Worm (Caenorhabditis elegans) whole organism, midembryonic: ENCODE results near the gene F26A1.1.

Experiments used
- T22C8.4 ChIP-seq: fragments of 200-800 bp; sonication (Bioruptor generic); IDR thresholded peaks from 2 replicates; pipeline ENCODE4 v1.3.6; 2022; ENCODE audit warnings: missing genetic modification characterization, missing compliant biosample characterization
- cog-1 ChIP-seq: sonication (generic microtip); optimal IDR thresholded peaks from 2 replicates; lab custom pipeline; 2016; ENCODE audit warnings: missing genetic modification characterization, missing compliant biosample characterization
- flt-1 ChIP-seq: fragments of 200-800 bp; sonication (Bioruptor generic); IDR thresholded peaks from 2 replicates; pipeline ENCODE4 v1.3.6; 2022; ENCODE audit warnings: missing genetic modification characterization, missing compliant biosample characterization
- klf-2 ChIP-seq: fragments of 200-800 bp; sonication (Bioruptor generic); conservative IDR thresholded peaks from 2 replicates; pipeline ENCODE4 v1.3.6; 2022; ENCODE audit warnings: missing genetic modification reagents, missing genetic modification characterization, missing compliant biosample characterization
- med-1 ChIP-seq: sonication (generic microtip); optimal IDR thresholded peaks from 2 replicates; lab custom pipeline; 2017; ENCODE audit warnings: missing genetic modification characterization, mild to moderate bottlenecking, missing compliant biosample characterization, antibody characterized with exemption, missing genetic modification reagents; ENCODE audit not compliant: insufficient read depth
- ref-1 ChIP-seq: fragments of 200-800 bp; sonication (Bioruptor generic); conservative IDR thresholded peaks from 2 replicates; pipeline ENCODE4 v1.3.6; 2022; ENCODE audit warnings: missing genetic modification reagents, missing genetic modification characterization, missing compliant biosample characterization
- tab-1 ChIP-seq: fragments of 200-800 bp; sonication (Bioruptor generic); IDR thresholded peaks from 2 replicates; pipeline ENCODE4 v1.3.6; 2022; ENCODE audit warnings: missing genetic modification characterization, missing compliant biosample characterization
- ztf-23 ChIP-seq: fragments of 200-800 bp; sonication (Bioruptor generic); IDR thresholded peaks from 2 replicates; pipeline ENCODE4 v1.3.6; 2022; ENCODE audit warnings: missing genetic modification reagents, missing genetic modification characterization, missing compliant biosample characterization
- ztf-29 ChIP-seq: fragments of 200-800 bp; sonication (Bioruptor generic); IDR thresholded peaks from 2 replicates; pipeline ENCODE4 v1.3.6; 2022; ENCODE audit warnings: missing genetic modification reagents, missing genetic modification characterization, missing compliant biosample characterization

Gene F26A1.1

ce11 chrIII:4874671-4875070 is 24.4 kb downstream of the F26A1.1 start, which contains the start of gene C35D10.12:
C35D10.12 (minus strand) TSS chrIII:4874771.
- TF ChIP-seq tab-1 (GFP tag; lab: Robert Waterston, UW) (no peak), klf-2 (no peak), T22C8.4 (GFP tag; lab: Robert Waterston, UW) (no peak), flt-1 (GFP tag; lab: Robert Waterston, UW) (no peak), ref-1 (GFP tag; lab: Robert Waterston, UW) (no peak), cog-1 (no peak)

DNA sequence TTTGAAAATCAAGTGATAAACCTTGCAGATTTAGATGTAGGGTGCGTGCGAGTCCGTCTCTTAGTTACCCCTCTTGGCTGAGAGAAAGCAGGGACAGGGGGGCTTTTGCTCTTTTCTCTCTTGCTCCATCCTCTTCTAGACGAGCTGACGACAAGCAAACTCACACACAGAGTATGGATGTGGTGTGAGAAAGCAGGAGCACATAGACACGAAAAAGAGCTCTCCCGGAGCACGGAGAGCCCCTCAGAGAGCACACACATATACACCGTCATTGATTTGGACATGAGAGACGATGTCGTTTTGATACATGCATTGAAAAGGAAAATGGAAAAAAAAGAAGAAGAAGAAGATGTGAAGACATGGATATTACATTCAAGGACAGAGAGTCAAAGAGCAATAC is 25.4 kb downstream of the F26A1.1 start:
- TF ChIP-seq med-1 = no peak

- TF ChIP-seq flt-1 (GFP tag; lab: Robert Waterston, UW) (no peak), T22C8.4 (GFP tag; lab: Robert Waterston, UW) (0 out of 2 replicates have a peak, but pooled peaks have one; percentile 5), ztf-23 (GFP tag; lab: Robert Waterston, UW) (no peak)
These were observed 28.0 kb downstream of the F26A1.1 start, which contains the start of the genes tost-1 and arx-6 for ce11 chrIII:4878281-4878680. tost-1 (minus strand) TSS chrIII:4878311. arx-6 (plus strand) TSS chrIII:4878658.

ce11 chrIII:4879445-4879844 is 29.1 kb downstream of the F26A1.1 start, which contains the start of gene C35D10.1:
C35D10.1 (plus strand) TSS chrIII:4879745.
- TF ChIP-seq ztf-23 (GFP tag; lab: Robert Waterston, UW) = no peak
- TF ChIP-seq cog-1 = no peak
- TF ChIP-seq ztf-29 = no peak
- no peak for TF ChIP-seq tab-1 (GFP tag; lab: Robert Waterston, UW)
- no peak for TF ChIP-seq flt-1 (GFP tag; lab: Robert Waterston, UW)
- no peak for TF ChIP-seq T22C8.4 (GFP tag; lab: Robert Waterston, UW)
- TF ChIP-seq ref-1 (GFP tag; lab: Robert Waterston, UW) = no peak
- no peak for TF ChIP-seq klf-2
- TF ChIP-seq med-1 = no peak

DNA sequence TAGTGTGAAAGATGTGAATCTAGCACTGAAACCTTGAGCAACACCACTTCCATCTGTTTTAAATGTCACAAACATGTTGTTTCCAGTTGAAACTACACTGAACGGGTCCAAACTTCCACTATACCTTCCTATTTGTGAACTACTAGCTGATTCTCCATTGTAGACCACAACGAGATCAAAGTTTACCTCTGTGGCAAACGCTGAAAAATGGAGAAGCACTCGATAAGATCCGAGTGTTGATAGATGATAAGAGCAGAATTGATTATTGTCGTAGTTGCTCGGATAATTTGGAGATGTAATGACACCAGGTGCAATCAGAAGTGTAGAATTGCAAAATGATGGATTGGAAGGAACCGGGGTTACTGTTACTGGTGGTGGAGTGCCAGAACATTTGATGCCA is 31.6 kb downstream of the F26A1.1 start:
- no peak for TF ChIP-seq cog-1
- TF ChIP-seq tab-1 (GFP tag; lab: Robert Waterston, UW) = no peak

DNA sequence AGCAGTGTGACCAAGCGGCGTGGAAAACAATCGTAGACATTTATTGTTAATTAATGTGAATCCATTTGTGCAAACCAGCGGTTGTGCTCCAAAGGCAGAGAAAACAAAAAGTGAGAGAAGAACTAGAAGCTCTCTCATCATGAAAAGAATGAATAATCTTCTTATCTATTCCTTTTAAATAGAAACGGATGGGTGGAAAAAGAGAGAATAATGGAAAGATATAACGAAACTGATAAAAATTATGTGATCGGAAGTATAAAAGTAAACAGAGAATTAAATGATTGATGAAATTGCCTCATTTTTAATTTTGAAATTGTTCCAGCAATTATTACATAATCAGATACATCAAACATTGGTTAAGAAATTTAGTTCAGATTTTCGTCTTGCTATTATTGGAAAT is 33.1 kb downstream of the F26A1.1 start, which contains the start of gene clec-5:
clec-5 (minus strand) TSS at position 178 of the 400 bp plus-strand sequence.
- no peak for TF ChIP-seq med-1
- TF ChIP-seq cog-1 = no peak
- TF ChIP-seq flt-1 (GFP tag; lab: Robert Waterston, UW) = no peak
- no peak for TF ChIP-seq ztf-29
- TF ChIP-seq T22C8.4 (GFP tag; lab: Robert Waterston, UW) = no peak
- no peak for TF ChIP-seq ztf-23 (GFP tag; lab: Robert Waterston, UW)
- TF ChIP-seq klf-2 = no peak
- no peak for TF ChIP-seq tab-1 (GFP tag; lab: Robert Waterston, UW)
- no peak for TF ChIP-seq ref-1 (GFP tag; lab: Robert Waterston, UW)

ce11 chrIII:4887291-4887690 is 37.0 kb downstream of the F26A1.1 start, which contains the start of gene clec-6:
clec-6 (minus strand) TSS chrIII:4887444.
- no peak for TF ChIP-seq med-1
- no peak for TF ChIP-seq ztf-29
- TF ChIP-seq ztf-23 (GFP tag; lab: Robert Waterston, UW) = no peak
- no peak for TF ChIP-seq ref-1 (GFP tag; lab: Robert Waterston, UW)
- no peak for TF ChIP-seq flt-1 (GFP tag; lab: Robert Waterston, UW)

DNA sequence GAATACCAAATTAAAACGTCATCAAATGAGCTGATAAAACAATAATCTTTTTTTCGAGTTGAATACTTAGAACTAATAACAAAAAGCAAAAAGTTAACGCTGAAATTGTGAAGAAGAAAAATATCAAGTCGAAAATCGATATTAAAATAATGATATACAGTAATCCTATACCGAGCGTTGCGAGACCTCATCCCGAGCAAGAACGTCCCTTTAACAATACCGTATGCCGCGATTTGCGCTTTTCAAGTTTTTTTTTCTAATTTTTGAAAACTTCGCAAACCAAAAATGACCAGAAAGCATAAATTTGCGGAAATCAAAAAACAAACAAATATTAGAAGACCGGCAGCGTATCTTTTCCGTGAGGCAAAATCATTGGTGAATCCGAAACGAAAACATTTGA is 40.7 kb downstream of the F26A1.1 start, which contains the start of gene F26F4.5:
F26F4.5 (minus strand) TSS at position 256 of the 400 bp plus-strand sequence.
- TF ChIP-seq tab-1 (GFP tag; lab: Robert Waterston, UW) (no peak), ztf-29 (no peak), klf-2 (no peak), T22C8.4 (GFP tag; lab: Robert Waterston, UW) (no peak), cog-1 (no peak), flt-1 (GFP tag; lab: Robert Waterston, UW) (no peak), ztf-23 (GFP tag; lab: Robert Waterston, UW) (no peak), med-1 (no peak), ref-1 (GFP tag; lab: Robert Waterston, UW) (no peak)

DNA sequence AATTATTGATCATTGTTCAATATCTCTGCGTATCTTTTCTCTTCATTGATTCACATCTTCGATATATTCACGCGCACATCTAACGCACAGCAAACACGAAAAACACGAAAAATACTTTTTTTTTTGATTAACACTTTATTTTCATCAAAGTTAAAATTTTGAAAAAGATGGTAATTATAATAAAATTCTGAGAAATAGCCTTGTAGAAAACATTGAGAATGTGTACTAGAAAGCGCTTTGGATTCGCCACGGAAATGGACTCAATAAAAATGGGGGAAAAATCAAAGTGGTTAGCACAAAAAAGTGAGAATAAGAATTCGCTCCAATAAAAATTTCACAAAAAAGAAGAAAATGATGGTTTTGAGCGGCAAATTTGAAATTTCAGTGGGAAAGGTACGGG is 43.2 kb downstream of the F26A1.1 start, which contains the start of gene F26F4.6:
F26F4.6 (minus strand) TSS at position 101 of the 400 bp plus-strand sequence.
- no peak for TF ChIP-seq ztf-29
- no peak for TF ChIP-seq flt-1 (GFP tag; lab: Robert Waterston, UW)
- TF ChIP-seq klf-2 = no peak
- TF ChIP-seq med-1 = no peak
- TF ChIP-seq T22C8.4 (GFP tag; lab: Robert Waterston, UW) = no peak

ce11 chrIII:4895313-4895712 is 45.0 kb downstream of the F26A1.1 start:
- TF ChIP-seq klf-2 (no peak), tab-1 (GFP tag; lab: Robert Waterston, UW) (no peak), T22C8.4 (GFP tag; lab: Robert Waterston, UW) (no peak), ref-1 (GFP tag; lab: Robert Waterston, UW) (no peak), ztf-29 (no peak), flt-1 (GFP tag; lab: Robert Waterston, UW) (no peak), ztf-23 (GFP tag; lab: Robert Waterston, UW) (no peak), cog-1 (no peak), med-1 (no peak)

DNA sequence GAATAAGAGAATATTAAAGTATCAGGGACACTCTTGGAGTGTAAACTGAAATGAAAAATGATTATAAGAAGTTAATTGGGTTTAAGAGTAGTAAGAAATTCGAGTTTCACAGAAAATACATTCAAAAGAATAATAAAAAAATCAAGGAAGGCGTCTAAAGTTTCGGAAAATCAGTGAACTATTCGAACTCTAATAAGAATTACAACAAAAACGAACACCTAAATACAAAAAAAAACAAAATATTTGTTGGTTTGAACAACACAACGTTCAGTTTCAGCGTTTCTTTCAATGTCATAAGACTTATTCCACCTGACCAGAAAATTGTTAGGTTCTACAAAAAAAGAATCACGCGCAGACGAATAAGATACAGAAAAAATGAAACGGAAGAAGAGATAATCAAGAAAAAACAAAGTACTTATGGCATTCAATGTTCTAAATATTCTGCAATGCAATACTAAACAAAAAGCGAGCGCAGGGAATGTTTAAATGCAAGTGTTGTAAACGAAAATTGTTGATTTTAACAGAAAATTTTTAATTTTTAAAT is 48.8 kb downstream of the F26A1.1 start, which contains the start of gene nhl-2:
nhl-2 (minus strand) TSS at position 51 of the 544 bp plus-strand sequence.
- TF ChIP-seq med-1 (no peak), ztf-23 (GFP tag; lab: Robert Waterston, UW) (no peak), ztf-29 (no peak), tab-1 (GFP tag; lab: Robert Waterston, UW) (no peak), ref-1 (GFP tag; lab: Robert Waterston, UW) (no peak), klf-2 (no peak), T22C8.4 (GFP tag; lab: Robert Waterston, UW) (no peak), flt-1 (GFP tag; lab: Robert Waterston, UW) (no peak), cog-1 (no peak)
